Fruit fly (Drosophila melanogaster) whole organism, larva: Measurements from ENCODE around the gene Lar.

Source experiments
- noc ChIP-seq: fragments of 200-800 bp; sonication (Bioruptor generic); optimal IDR thresholded peaks from 3 replicates; lab custom pipeline; 2019; ENCODE audit warnings: missing biosample characterization, mild to moderate bottlenecking, missing genetic modification characterization, moderate library complexity

The Lar gene

DNA sequence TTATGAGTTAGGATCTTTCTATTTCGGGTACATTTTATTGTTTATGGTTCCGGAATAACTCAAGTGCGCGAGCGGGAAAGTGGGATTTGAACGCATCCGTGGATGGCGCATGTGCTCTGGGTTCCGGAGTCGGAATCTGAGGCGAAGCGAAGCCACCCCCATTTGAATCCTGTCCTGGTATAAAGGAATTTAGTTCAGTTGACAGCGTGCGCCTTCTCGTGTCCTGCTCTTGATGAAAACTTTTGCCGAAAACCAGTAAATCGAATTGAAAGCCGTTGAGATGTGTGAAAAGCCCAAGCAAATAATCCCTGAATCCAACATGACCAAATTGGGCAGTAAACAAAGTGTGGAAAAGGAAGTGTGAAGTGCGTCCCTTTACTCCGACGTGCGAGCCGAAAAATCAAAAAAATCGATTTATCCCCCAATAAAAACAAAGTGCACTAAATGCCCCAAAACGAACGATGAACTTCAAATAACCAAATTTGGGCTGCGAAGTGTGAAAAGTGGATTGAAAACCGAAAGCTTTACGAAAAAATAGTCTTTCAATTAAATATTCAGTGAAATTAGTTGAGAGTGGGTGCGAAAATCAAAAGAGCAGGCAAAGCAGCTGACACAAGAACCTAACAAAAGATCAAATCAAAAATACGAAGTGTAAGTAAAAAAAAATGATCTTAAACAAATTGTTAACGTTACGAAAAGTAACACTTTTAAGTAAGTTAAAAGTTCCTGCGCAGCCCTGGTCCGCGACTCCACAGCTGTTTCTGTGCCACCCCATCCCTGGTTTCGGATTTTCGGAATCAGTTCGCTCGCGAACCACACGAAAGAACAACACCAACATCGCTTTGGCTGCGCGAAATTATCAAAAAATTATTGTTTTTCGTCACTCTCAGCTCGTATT, at the start of gene Lar:
Gene Lar (plus strand): TSS at position 188 of the 898 bp plus-strand sequence.
- peak; percentile 24 for TF ChIP-seq noc (tag; lab: Kevin White, UChicago)

DNA sequence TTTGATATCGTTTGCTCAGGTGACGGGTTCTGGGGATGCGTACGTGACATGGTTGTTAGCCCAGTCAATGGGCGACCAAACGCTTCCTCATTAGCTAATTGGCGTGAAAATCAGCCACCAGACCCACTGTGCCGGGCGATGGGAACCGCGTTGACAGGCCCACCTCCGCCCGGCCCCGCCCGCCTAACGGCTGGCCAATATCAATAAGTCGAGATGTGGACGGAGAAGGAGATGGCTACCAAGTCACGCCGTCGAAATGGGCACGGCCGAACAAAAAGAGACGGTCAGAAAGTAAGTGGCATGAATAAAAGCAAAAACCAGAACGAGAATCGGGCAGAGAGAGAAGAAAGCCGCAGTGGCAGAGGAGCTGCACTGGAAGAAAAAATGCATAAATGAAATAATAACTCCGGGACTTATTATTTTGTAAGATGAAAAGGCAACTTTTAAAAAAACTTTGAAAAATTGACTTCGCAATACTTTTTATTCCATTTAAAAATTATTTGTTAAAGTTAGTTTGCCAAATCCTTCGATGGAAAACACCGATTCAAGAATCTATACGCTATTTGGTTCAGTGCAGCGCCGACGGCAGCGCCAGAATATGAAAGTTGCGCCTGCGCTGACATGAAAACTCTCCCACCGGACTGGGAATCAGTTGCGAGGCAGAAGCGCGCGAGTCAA, 48.5 kb upstream of the Lar start, which contains the start of gene CG13082:
Gene CG13082 (plus strand): TSS at position 647 of the 678 bp plus-strand sequence.
- TF ChIP-seq noc (tag; lab: Kevin White, UChicago): peak; percentile 68

DNA sequence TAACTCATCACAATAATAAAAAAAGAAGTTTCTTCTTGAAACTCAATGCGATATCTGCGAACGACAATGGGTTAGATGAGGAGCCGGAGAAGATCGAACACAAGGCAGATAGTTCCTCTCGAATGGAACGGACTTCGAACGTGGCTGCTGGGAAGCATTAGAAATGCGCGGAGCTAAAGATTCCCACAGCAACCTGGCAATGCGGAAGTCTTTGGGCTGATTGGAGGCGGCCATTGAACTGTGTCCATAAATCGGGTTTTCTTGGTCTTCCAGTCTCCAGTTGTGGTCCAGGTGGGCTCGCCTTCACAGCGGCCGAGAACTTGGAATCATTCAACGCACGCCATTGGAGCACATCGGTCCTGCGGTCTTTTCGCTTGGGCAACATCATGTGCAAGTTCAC, 46.1 kb upstream of the Lar start, which contains the start of gene CG13081:
Gene CG13081 (plus strand): TSS at position 301 of the 400 bp plus-strand sequence.
- no peak for TF ChIP-seq noc (tag; lab: Kevin White, UChicago)

DNA sequence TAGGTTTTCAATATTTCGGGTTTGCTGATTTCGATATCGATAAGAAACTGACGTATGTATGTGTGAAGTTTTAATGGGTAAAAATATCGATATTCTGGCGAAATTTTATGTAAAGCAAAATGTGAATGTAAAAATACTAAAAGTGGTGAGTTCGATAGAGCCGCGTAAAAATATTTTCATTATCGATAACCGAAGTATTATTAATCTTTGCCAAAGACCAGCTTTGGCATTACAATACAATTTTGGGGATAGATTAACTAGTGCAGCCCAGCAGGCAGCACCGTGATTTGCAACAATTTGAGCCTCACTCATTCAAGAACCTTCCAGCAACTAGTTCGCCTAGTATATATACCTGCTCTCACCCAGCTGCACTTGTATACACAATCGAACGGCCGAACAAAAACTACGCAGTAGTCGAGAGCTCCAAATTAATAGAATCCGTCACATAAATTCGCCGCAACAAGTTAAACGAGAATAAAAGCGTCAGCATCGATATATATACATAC, 44.1 kb upstream of the Lar start:
- TF ChIP-seq noc (tag; lab: Kevin White, UChicago): no peak

DNA sequence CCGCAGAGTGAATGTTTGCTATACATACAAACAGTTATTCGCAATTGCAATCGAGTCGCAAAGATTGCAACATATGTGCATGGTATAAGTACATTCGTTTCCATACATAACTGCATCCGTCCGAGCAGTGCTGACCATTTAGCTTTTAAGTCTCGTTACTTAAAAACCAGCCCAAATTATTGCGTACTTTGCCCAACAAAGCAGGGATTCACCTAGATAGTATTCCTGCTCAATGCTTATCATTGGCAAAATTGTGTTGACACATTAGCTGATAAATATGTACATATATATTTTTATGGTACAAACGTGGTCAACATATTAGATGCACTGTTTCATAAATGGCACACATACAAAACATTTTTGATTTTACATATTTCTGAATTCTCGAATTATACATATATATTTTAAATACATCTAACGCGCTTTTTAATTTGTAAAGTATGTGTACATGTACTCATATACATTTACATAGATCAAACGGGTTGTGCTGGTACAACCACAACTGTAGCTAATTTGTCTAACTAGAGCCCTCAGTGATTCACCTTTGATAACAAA, 43.3 kb upstream of the Lar start:
- peak; percentile 68 for TF ChIP-seq noc (tag; lab: Kevin White, UChicago)

DNA sequence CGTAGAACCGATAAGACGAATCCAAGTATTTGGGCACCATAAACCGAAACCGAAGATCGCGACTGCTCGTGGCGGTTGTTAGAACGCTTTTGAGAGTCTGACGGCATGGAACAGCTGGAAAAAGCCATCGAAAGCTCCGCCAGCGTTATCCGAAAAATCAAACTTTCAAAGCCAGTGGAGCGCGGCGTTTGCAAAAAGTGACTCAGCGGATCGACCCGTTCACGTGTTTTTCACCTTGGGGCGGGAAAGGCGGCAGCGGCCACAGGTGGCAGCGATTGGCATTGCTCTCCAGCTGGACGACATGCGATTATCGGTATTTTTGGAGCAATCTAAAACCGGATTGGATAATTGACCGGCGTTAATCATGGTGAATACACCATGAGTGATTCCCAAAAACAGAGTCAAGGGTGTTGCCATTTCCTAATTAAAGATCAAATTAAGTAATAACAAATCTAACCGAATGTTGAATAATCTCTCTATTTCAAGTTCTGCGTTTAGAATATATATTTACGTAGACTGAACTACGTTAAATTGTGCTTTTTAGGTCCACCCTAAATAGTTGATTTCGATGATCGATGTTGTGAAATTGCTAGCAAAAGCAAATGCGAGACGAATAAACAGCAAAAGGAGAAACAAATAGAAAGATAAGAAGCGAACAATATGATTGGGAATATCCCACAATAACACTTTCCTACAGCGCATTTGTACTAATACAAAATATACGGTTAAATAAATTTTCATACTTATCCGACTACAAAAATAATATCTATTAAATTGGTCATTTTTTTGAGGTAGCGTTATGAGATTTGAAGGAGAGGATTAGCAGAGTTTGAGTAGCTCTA, 39.3 kb upstream of the Lar start, which contains the start of gene CG10337:
Gene CG10337 (minus strand): TSS at position 91 of the 842 bp plus-strand sequence.
- TF ChIP-seq noc (tag; lab: Kevin White, UChicago): peak; percentile 86

DNA sequence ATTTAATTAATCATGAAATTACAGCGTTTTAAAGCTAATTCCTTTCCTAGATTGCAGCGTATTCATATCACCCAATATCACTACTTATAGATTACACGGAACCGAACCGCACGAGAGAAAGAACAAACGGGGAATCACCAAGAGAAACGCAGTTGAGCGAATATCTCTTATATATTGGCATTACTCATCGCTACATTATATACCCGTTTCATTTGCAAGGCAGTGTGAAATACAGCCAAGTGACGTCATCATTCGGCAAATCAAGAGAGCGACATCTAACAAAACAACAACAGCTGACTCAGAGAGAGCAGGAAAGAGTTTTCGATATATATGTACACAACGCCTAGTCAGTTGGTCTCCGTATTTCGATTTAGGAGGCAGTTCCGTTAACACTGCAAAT, 38.3 kb upstream of the Lar start, which contains the start of gene Tep4:
Gene Tep4 (plus strand): TSS at position 350 of the 400 bp plus-strand sequence.
- TF ChIP-seq noc (tag; lab: Kevin White, UChicago): no peak

DNA sequence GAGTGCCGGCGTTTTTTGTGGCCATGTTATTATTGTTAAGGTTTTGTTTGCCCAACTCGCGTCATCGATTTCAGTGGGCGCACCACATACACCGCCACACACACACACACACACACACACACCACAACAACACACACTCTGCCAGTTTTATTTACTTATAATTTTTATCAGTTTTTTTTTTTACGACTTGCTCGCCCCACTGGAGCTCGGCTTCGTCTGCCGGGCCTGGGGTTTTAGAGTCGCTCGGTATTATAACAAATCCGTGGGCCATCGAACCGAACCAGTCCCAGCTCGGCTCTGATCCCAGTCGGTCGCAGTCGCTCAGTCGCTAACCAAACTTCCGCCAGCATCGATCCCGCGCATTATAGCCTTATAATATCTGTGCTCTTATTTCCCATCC, 37.0 kb upstream of the Lar start:
- no peak for TF ChIP-seq noc (tag; lab: Kevin White, UChicago)

DNA sequence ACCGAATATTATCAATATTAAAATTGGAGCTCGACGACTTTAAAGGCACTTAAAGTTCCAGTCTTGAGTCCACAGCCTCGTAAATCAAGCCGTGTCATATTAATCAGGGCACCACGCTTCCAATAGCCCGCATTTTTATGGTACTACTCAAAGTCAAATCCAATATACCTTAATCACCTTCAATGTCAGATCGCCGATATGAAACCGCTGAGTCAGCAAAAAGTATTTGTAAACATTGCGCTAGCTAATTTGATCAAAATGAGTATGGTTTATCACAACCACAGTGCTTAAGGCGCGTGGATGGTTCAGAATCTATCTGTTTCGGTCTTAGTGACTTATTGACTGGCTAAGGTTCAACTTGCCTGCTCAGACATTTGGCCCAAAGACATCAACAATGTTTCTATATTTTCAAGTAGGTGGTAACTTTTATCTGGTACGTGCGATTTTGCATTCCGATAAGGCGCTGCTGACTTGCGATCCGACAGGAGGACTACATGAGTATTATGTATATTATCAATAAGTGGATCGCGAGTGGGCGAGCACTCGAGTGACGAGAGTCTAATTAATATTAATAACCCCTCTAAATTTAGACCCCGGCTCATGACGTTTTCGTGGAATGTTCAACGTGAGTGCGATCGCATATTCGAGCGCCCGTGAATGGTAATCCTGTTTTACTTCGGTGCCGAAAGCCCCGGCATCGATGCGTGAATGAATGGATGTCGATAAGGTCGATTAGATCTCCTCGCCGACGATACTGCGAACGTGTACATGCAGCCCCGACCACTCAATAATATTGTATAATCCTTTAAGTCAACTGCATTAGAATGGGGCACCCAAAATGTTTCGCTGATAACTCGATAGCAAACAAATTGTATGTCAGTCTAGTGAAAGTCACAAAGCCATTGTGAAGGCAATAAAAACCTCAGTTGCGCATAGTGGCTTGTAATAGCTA, 23.1 kb upstream of the Lar start, which contains the start of gene CG13078:
Gene CG13078 (plus strand): TSS at position 902 of the 952 bp plus-strand sequence.
- peak; percentile 80 for TF ChIP-seq noc (tag; lab: Kevin White, UChicago)

DNA sequence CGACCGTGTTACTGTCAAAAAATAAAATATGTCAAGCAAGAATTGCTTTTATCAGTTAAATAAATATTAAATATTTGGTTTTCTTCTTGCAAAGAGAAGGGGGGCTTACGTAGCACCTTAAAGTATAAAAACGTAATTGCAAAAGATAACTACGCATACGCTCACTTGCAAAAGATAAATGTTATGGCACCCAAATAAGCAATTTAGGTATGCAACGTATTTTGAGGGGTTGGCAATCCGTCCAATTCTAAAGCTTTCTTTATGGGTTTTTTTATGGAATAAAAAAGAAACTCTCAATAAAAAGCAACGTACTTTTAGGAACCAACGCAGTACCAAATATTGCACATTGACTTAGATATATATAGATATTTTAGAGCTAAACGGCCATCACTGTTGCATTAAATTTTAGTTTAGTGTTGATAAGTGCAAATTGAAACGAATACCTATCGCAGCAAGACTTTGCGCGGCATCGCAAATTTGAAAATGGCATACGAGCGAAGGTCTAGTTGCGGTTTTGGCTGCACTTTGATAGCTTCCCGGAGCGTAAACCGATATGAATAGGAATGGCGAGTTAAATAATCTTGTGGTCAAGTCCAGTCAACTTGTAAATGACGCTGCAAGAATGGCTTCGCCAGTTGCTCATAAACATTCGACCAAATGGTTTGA, 21.1 kb upstream of the Lar start, which contains the start of gene CG13077:
Gene CG13077 (plus strand): TSS at position 631 of the 666 bp plus-strand sequence.
- no peak for TF ChIP-seq noc (tag; lab: Kevin White, UChicago)

DNA sequence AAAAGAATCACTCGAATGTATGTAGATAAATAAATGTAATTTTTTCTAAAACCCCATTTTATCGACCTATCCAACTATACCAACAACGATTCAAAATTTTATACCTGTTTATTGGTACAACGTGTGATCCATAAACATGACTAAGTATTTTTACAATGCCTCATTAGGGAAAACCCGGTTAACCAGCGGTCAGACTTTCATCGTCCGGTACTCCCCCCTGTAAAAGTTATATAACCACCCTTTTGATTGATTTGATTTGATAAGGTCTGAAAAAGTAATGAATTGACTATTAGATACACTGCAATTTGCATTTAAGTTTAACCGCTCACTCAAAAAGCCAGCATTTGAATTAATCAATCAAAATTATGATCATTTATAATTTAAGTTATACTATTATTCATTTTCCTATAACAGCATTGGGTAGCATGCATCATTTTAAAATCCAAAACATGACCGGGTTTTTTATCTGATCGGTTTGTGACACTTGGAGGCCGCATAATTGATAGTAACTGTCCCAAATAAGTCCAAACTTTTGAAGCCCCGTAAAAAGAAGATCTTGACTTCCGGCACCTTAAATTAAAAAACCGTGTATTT, 19.0 kb upstream of the Lar start:
- TF ChIP-seq noc (tag; lab: Kevin White, UChicago): no peak

DNA sequence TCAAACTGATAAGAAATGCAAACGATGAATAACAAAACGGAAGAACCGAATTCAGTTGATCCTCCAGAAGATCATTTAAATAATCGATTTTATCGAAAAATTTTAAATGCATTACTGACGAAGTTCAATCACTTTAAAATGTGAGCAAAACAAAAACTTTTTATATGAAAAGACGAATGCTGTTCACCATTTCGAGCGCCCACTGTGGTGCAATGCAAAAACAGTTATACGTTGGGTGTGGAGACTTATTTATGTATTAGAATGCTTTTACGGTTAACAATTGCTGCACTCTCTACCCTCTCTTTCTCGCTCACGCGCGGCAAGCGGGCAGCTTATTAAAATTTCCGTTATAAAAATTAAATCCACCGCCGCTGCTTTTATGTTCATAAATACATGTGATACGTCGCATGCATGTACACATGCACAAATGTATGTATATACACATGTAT, 15.6 kb upstream of the Lar start:
- TF ChIP-seq noc (tag; lab: Kevin White, UChicago): no peak
